Worm (Caenorhabditis elegans) whole organism, mixed stage, embryonic: ENCODE measurements around the gene sec-24.1.

Experiments used
- bed-3 ChIP-seq: fragments of 200-800 bp; sonication (Bioruptor generic); optimal IDR thresholded peaks from 3 replicates; lab custom pipeline; 2018; ENCODE audit warnings: mild to moderate bottlenecking, missing genetic modification characterization, moderate library complexity, missing compliant biosample characterization
- blmp-1 ChIP-seq: fragments of 150-350 bp; optimal IDR thresholded peaks from 2 replicates; lab custom pipeline; 2014; ENCODE audit warnings: missing biosample characterization, missing genetic modification characterization
- ceh-39 ChIP-seq: fragments of 150-350 bp; optimal IDR thresholded peaks from 2 replicates; lab custom pipeline; 2014; ENCODE audit warnings: missing biosample characterization, missing genetic modification characterization
- ceh-43 ChIP-seq: fragments of 200-800 bp; sonication (Bioruptor generic); optimal IDR thresholded peaks from 2 replicates; lab custom pipeline; 2018; ENCODE audit warnings: mild to moderate bottlenecking, missing genetic modification characterization, moderate library complexity, missing compliant biosample characterization
- ces-1 ChIP-seq: fragments of 150-350 bp; optimal IDR thresholded peaks from 2 replicates; lab custom pipeline; 2014; ENCODE audit warnings: missing biosample characterization, missing genetic modification reagents, missing genetic modification characterization
- drap-1 ChIP-seq: fragments of 200-800 bp; sonication (Bioruptor generic); optimal IDR thresholded peaks from 3 replicates; lab custom pipeline; 2018; ENCODE audit warnings: mild to moderate bottlenecking, missing genetic modification characterization, missing compliant biosample characterization
- elt-1 ChIP-seq: sonication (generic microtip); optimal IDR thresholded peaks from 2 replicates; lab custom pipeline; 2017; ENCODE audit warnings: missing genetic modification characterization, mild to moderate bottlenecking, missing compliant biosample characterization, antibody characterized with exemption, moderate library complexity, borderline replicate concordance; ENCODE audit not compliant: insufficient read depth
- elt-3 ChIP-seq: fragments of 150-350 bp; optimal IDR thresholded peaks from 2 replicates; lab custom pipeline; 2014; ENCODE audit warnings: missing biosample characterization, missing genetic modification characterization
- flh-1 ChIP-seq: fragments of 200-800 bp; sonication (Bioruptor generic); optimal IDR thresholded peaks from 2 replicates; lab custom pipeline; 2018; ENCODE audit warnings: mild to moderate bottlenecking, missing genetic modification characterization, moderate library complexity, missing compliant biosample characterization
- ham-2 ChIP-seq: fragments of 200-800 bp; sonication (Bioruptor generic); optimal IDR thresholded peaks from 2 replicates; lab custom pipeline; 2018; ENCODE audit warnings: mild to moderate bottlenecking, missing genetic modification characterization, missing compliant biosample characterization
- hlh-1 ChIP-seq: fragments of 150-350 bp; optimal IDR thresholded peaks from 2 replicates; lab custom pipeline; 2014; ENCODE audit warnings: missing biosample characterization, missing genetic modification reagents, missing genetic modification characterization
- lin-13 ChIP-seq: fragments of 150-350 bp; optimal IDR thresholded peaks from 2 replicates; lab custom pipeline; 2014; ENCODE audit warnings: missing biosample characterization, missing genetic modification characterization
- lin-32 ChIP-seq: fragments of 200-800 bp; sonication (Bioruptor generic); optimal IDR thresholded peaks from 2 replicates; lab custom pipeline; 2018; ENCODE audit warnings: mild to moderate bottlenecking, missing genetic modification characterization, missing compliant biosample characterization
- lsy-2 ChIP-seq: fragments of 150-350 bp; optimal IDR thresholded peaks from 2 replicates; lab custom pipeline; 2014; ENCODE audit warnings: missing biosample characterization, missing genetic modification characterization
- mab-5 ChIP-seq: fragments of 150-350 bp; optimal IDR thresholded peaks from 2 replicates; lab custom pipeline; 2014; ENCODE audit warnings: missing biosample characterization, missing genetic modification characterization
- mep-1 ChIP-seq: fragments of 150-350 bp; optimal IDR thresholded peaks from 2 replicates; lab custom pipeline; 2017; ENCODE audit warnings: missing biosample characterization, missing genetic modification reagents, missing genetic modification characterization, inconsistent platforms
- mls-2 ChIP-seq: sonication (generic microtip); optimal IDR thresholded peaks from 2 replicates; lab custom pipeline; 2016; ENCODE audit warnings: mild to moderate bottlenecking, missing genetic modification characterization, moderate library complexity, missing compliant biosample characterization
- nhr-12 ChIP-seq: fragments of 150-350 bp; optimal IDR thresholded peaks from 2 replicates; lab custom pipeline; 2014; ENCODE audit warnings: missing biosample characterization, missing genetic modification characterization
- nhr-2 ChIP-seq: fragments of 150-350 bp; optimal IDR thresholded peaks from 2 replicates; lab custom pipeline; 2014; ENCODE audit warnings: missing biosample characterization, missing genetic modification characterization
- nhr-28 ChIP-seq: fragments of 150-350 bp; optimal IDR thresholded peaks from 2 replicates; lab custom pipeline; 2014; ENCODE audit warnings: missing biosample characterization, missing genetic modification characterization
- nhr-76 ChIP-seq: sonication (generic microtip); optimal IDR thresholded peaks from 2 replicates; lab custom pipeline; 2017; ENCODE audit warnings: missing biosample characterization, missing genetic modification characterization
- pha-4 ChIP-seq: fragments of 150-350 bp; optimal IDR thresholded peaks from 2 replicates; lab custom pipeline; 2018; ENCODE audit warnings: missing biosample characterization, missing genetic modification reagents, missing genetic modification characterization
- sem-2 ChIP-seq: fragments of 200-800 bp; sonication (Bioruptor generic); optimal IDR thresholded peaks from 2 replicates; lab custom pipeline; 2018; ENCODE audit warnings: mild to moderate bottlenecking, missing genetic modification characterization, missing compliant biosample characterization
- snpc-4 ChIP-seq: fragments of 150-350 bp; optimal IDR thresholded peaks from 2 replicates; lab custom pipeline; 2014; ENCODE audit warnings: missing biosample characterization, missing genetic modification characterization
- unc-120 ChIP-seq: sonication (generic microtip); optimal IDR thresholded peaks from 2 replicates; lab custom pipeline; 2017; ENCODE audit warnings: missing genetic modification characterization, missing compliant biosample characterization; ENCODE audit not compliant: poor library complexity, severe bottlenecking
- unc-39 ChIP-seq: fragments of 150-350 bp; optimal IDR thresholded peaks from 2 replicates; lab custom pipeline; 2014; ENCODE audit warnings: missing biosample characterization, missing genetic modification characterization
- unc-62 ChIP-seq: fragments of 150-350 bp; optimal IDR thresholded peaks from 2 replicates; lab custom pipeline; 2014; ENCODE audit warnings: missing biosample characterization, missing genetic modification reagents, missing genetic modification characterization
- zip-8 ChIP-seq: fragments of 150-350 bp; optimal IDR thresholded peaks from 2 replicates; lab custom pipeline; 2014; ENCODE audit warnings: missing biosample characterization, missing genetic modification characterization
- ztf-11 ChIP-seq: fragments of 150-350 bp; optimal IDR thresholded peaks from 2 replicates; lab custom pipeline; 2014; ENCODE audit warnings: missing biosample characterization, missing genetic modification characterization

Gene sec-24.1

DNA sequence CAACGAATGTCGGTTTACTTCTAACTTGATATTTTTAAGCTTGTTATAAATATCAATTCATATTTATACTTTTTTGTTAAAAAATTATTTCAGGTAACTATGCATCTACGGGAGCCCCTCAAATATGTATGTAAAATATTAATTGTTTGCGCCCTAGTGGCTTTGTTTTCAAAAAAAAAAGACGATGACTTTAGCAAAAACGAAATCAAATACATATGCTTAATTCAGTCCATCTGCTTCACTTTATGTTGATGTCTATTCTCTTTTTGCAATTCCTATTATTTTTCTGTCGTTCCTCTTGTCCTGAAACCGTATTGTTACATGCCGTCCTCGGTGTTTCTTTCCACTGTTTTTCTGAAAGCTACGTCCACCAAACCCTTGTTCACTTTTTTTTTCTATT is 3.8 kb upstream of the sec-24.1 start:
- TF ChIP-seq hlh-1 (tag; lab: Kevin White, UChicago) (no peak), lin-32 (GFP tag; lab: Kevin White, UChicago) (no peak), ces-1 (GFP tag; lab: Kevin White, UChicago) (no peak), elt-1 (tag; lab: Kevin White, UChicago) (no peak), zip-8 (tag; lab: Kevin White, UChicago) (no peak), unc-120 (tag; lab: Kevin White, UChicago) (no peak), lsy-2 (tag; lab: Kevin White, UChicago) (no peak), bed-3 (GFP tag; lab: Kevin White, UChicago) (no peak), snpc-4 (tag; lab: Kevin White, UChicago) (no peak), nhr-12 (tag; lab: Kevin White, UChicago) (no peak), blmp-1 (tag; lab: Kevin White, UChicago) (no peak), lin-13 (tag; lab: Kevin White, UChicago) (no peak)

DNA sequence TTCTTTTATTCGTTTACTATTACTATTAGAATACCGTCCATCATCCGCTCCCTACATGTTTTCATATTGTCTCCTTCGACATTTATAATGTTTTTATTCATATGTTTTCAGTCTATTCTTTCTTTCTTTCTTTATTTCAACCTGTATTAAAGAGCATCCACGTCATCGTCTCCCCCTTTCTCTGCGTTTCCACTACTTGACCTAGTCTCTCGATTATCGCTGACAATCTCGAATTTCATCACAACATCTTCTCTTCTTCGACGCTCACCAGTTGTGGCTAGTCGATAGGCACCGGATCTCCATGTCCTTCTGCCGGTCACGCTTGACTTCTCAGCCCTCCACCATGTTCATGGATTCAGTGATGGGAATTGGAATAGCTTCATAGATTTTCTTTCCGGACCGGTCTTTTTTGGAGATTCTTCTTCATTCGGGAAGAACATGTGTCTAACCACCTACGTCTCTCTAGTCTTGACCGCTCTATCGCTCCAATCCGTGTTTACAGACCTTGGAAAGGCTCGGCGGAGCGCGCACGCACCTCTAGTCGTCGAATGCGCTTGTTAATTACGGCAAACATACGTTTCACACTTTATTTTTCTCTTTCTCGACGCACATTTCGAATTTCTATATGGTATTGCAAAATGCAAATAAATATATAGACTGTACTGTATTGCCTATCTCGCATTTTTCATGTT is 2.4 kb upstream of the sec-24.1 start:
- TF ChIP-seq bed-3 (GFP tag; lab: Kevin White, UChicago) (no peak), unc-62 (GFP tag; lab: Kevin White, UChicago) (no peak), ham-2 (GFP tag; lab: Kevin White, UChicago) (peak; percentile 26), pha-4 (peak; percentile 82)

DNA sequence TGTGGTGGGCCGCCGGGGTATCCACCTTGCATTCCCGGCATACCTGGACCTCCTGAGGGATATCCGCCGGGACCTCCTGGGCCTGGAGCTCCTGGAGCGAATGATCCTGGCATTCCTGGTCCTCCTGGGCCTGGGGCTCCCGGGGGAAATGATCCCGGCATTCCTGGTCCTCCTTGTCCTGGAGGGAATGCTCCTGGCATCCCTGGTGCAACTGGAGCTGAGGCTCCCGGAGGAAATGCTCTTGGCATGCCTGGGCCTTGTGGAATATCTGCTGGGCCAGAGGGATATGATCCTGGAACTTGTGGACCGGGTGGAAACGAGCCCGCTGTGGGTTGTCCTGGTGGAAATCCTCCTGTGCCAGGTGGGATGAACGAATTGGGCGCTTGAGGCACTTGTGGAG is 972 bp downstream of the sec-24.1 start:
- TF ChIP-seq mep-1 (tag; lab: Kevin White, UChicago) = no peak
- TF ChIP-seq ham-2 (GFP tag; lab: Kevin White, UChicago) = no peak
- TF ChIP-seq drap-1 (GFP tag; lab: Kevin White, UChicago) = no peak
- no peak for TF ChIP-seq lin-32 (GFP tag; lab: Kevin White, UChicago)
- TF ChIP-seq nhr-12 (tag; lab: Kevin White, UChicago) = no peak
- TF ChIP-seq ceh-43 (GFP tag; lab: Kevin White, UChicago) = no peak
- TF ChIP-seq nhr-76 (tag; lab: Kevin White, UChicago) = no peak
- no peak for TF ChIP-seq ztf-11 (tag; lab: Kevin White, UChicago)
- no peak for TF ChIP-seq mls-2 (tag; lab: Kevin White, UChicago)
- no peak for TF ChIP-seq lsy-2 (tag; lab: Kevin White, UChicago)
- TF ChIP-seq unc-39 = no peak
- TF ChIP-seq mab-5 (tag; lab: Kevin White, UChicago) = no peak
- TF ChIP-seq lin-13 (tag; lab: Kevin White, UChicago) = no peak
- TF ChIP-seq unc-62 (GFP tag; lab: Kevin White, UChicago) = no peak
- no peak for TF ChIP-seq sem-2 (GFP tag; lab: Kevin White, UChicago)
- no peak for TF ChIP-seq ceh-39 (tag; lab: Kevin White, UChicago)
- TF ChIP-seq bed-3 (GFP tag; lab: Kevin White, UChicago) = no peak
- no peak for TF ChIP-seq elt-3 (tag; lab: Kevin White, UChicago)
- no peak for TF ChIP-seq snpc-4 (tag; lab: Kevin White, UChicago)
- no peak for TF ChIP-seq zip-8 (tag; lab: Kevin White, UChicago)

- TF ChIP-seq snpc-4 (tag; lab: Kevin White, UChicago) (no peak), nhr-28 (no peak), mep-1 (tag; lab: Kevin White, UChicago) (no peak), hlh-1 (tag; lab: Kevin White, UChicago) (no peak), nhr-2 (tag; lab: Kevin White, UChicago) (no peak), nhr-76 (tag; lab: Kevin White, UChicago) (no peak), mls-2 (tag; lab: Kevin White, UChicago) (no peak), pha-4 (no peak), flh-1 (no peak), unc-62 (GFP tag; lab: Kevin White, UChicago) (no peak), bed-3 (GFP tag; lab: Kevin White, UChicago) (no peak), unc-120 (tag; lab: Kevin White, UChicago) (no peak), lsy-2 (tag; lab: Kevin White, UChicago) (no peak), unc-39 (no peak), elt-1 (tag; lab: Kevin White, UChicago) (no peak), elt-3 (tag; lab: Kevin White, UChicago) (no peak), ces-1 (GFP tag; lab: Kevin White, UChicago) (no peak), drap-1 (GFP tag; lab: Kevin White, UChicago) (no peak), sem-2 (GFP tag; lab: Kevin White, UChicago) (no peak)
Observed at ce11 chrIV:11563090-11563489, 2.9 kb downstream of the sec-24.1 start.
